Fruit fly (Drosophila melanogaster): ENCODE results near the gene CSN8.

CSN8 gene

dm6 chr2L:8381508-8382036 is 16.9 kb downstream of the CSN8 start, which contains the start of gene AlaRS (continued):
- TF ChIP-seq hkb (optimal IDR thresholded peaks at IDR 0.05) (no peak), hkb (GFP tag; IDR thresholded peaks at IDR 0.05) (no peak; the same call in 1 of the 2 replicates), CG17361 (GFP tag; IDR thresholded peaks at IDR 0.05) (peak; percentile 51; the same call in 2 of the 3 replicates), hth (optimal IDR thresholded peaks at IDR 0.05) (no peak), Neu2 (GFP tag; optimal IDR thresholded peaks at IDR 0.05; ENCODE audit: borderline replicate concordance) (no peak), CG1233 (GFP tag; optimal IDR thresholded peaks at IDR 0.05) (peak; percentile 20), scrt (GFP tag; optimal IDR thresholded peaks at IDR 0.05) (no peak), lab (GFP tag; optimal IDR thresholded peaks at IDR 0.05) (peak; percentile 27), crp (GFP tag; optimal IDR thresholded peaks at IDR 0.05) (peak in 1 of 2 experiments; percentile 4), Meics (GFP tag; optimal IDR thresholded peaks at IDR 0.05) (peak; percentile 28), CG12391 (tag; optimal IDR thresholded peaks at IDR 0.05) (peak; percentile 67), Med (GFP tag) (peak; percentile 75), CG3995 (GFP tag; optimal IDR thresholded peaks at IDR 0.05) (peak; percentile 13), fd102C (GFP tag; optimal IDR thresholded peaks at IDR 0.05) (no peak), CG6175 (GFP tag; IDR thresholded peaks at IDR 0.05) (no peak), al (GFP tag; IDR thresholded peaks at IDR 0.05) (no peak), BtbVII (GFP tag; optimal IDR thresholded peaks at IDR 0.05) (no peak), CG14441 (GFP tag; IDR thresholded peaks at IDR 0.05) (no peak), dpn (GFP tag; optimal IDR thresholded peaks at IDR 0.05) (peak; percentile 8 to 26), fd96Cb (tag; optimal IDR thresholded peaks at IDR 0.05) (no peak), sob (GFP tag; IDR thresholded peaks at IDR 0.05) (no peak; the same call in 1 of the 2 replicates), Usf (GFP tag; optimal IDR thresholded peaks at IDR 0.05) (no peak), CG15514 (GFP tag; optimal IDR thresholded peaks at IDR 0.05) (peak; percentile 84), Hr78 (GFP tag; optimal IDR thresholded peaks at IDR 0.05) (no peak), HmgZ (tag; optimal IDR thresholded peaks at IDR 0.05) (peak; percentile 29), CG6254 (GFP tag; optimal IDR thresholded peaks at IDR 0.05) (peak; percentile 40), Gug (GFP tag; IDR thresholded peaks at IDR 0.05) (no peak), CG8089 (GFP tag; optimal IDR thresholded peaks at IDR 0.05) (no peak), chinmo (GFP tag; IDR thresholded peaks at IDR 0.05; ENCODE audit: partially characterized antibody) (peak; percentile 83; the same call in 2 of the 4 replicates), CG16813 (GFP tag; IDR thresholded peaks at IDR 0.05; ENCODE audit: partially characterized antibody) (peak; percentile 42; the same call in 1 of the 3 replicates), run (tag; optimal IDR thresholded peaks at IDR 0.05) (no peak), crol (GFP tag; IDR thresholded peaks at IDR 0.05) (no peak), CG31388 (GFP tag; optimal IDR thresholded peaks at IDR 0.05) (no peak), CHES-1-like (GFP tag; optimal IDR thresholded peaks at IDR 0.05) (no peak), fd64A (GFP tag; optimal IDR thresholded peaks at IDR 0.05) (no peak), btn (GFP tag; optimal IDR thresholded peaks at IDR 0.05) (no peak), ind (GFP tag; optimal IDR thresholded peaks at IDR 0.05) (peak; percentile 25), pzg (GFP tag; optimal IDR thresholded peaks at IDR 0.05) (peak; percentile 36), Oaz (GFP tag; IDR thresholded peaks at IDR 0.05) (no peak), bab2 (GFP tag; optimal IDR thresholded peaks at IDR 0.05) (no peak), CG32532 (GFP tag; IDR thresholded peaks at IDR 0.05) (no peak; the same call in 1 of the 2 replicates), pfk (GFP tag; optimal IDR thresholded peaks at IDR 0.05) (no peak), CG5245 (GFP tag; optimal IDR thresholded peaks at IDR 0.05) (no peak), dati (GFP tag; IDR thresholded peaks at IDR 0.05) (no peak), CG1529 (GFP tag; optimal IDR thresholded peaks at IDR 0.05) (no peak), D19A (tag; optimal IDR thresholded peaks at IDR 0.05) (peak; percentile 19), CG4707 (GFP tag; optimal IDR thresholded peaks at IDR 0.05) (no peak), D (optimal IDR thresholded peaks at IDR 0.05) (no peak), D (GFP tag; optimal IDR thresholded peaks at IDR 0.05) (peak; percentile 19), CG12236 (GFP tag; optimal IDR thresholded peaks at IDR 0.05) (no peak), CG12104 (GFP tag; optimal IDR thresholded peaks at IDR 0.05) (no peak)

Data from whole organism, embryonic.